Worm (Caenorhabditis elegans) whole organism, mixed stage, embryonic: ENCODE results near the gene srd-50.

ENCODE experiments used
- blmp-1 ChIP-seq: fragments of 150-350 bp; optimal IDR thresholded peaks from 2 replicates; lab custom pipeline; 2014; ENCODE audit warnings: missing biosample characterization, missing genetic modification characterization
- ceh-43 ChIP-seq: fragments of 200-800 bp; sonication (Bioruptor generic); optimal IDR thresholded peaks from 2 replicates; lab custom pipeline; 2018; ENCODE audit warnings: mild to moderate bottlenecking, missing genetic modification characterization, moderate library complexity, missing compliant biosample characterization
- elt-3 ChIP-seq: fragments of 150-350 bp; optimal IDR thresholded peaks from 2 replicates; lab custom pipeline; 2014; ENCODE audit warnings: missing biosample characterization, missing genetic modification characterization
- lsy-2 ChIP-seq: fragments of 150-350 bp; optimal IDR thresholded peaks from 2 replicates; lab custom pipeline; 2014; ENCODE audit warnings: missing biosample characterization, missing genetic modification characterization
- mep-1 ChIP-seq: fragments of 150-350 bp; optimal IDR thresholded peaks from 2 replicates; lab custom pipeline; 2017; ENCODE audit warnings: missing biosample characterization, missing genetic modification reagents, missing genetic modification characterization, inconsistent platforms
- nhr-12 ChIP-seq: fragments of 150-350 bp; optimal IDR thresholded peaks from 2 replicates; lab custom pipeline; 2014; ENCODE audit warnings: missing biosample characterization, missing genetic modification characterization
- nhr-237 ChIP-seq: fragments of 150-350 bp; optimal IDR thresholded peaks from 2 replicates; lab custom pipeline; 2014; ENCODE audit warnings: missing biosample characterization, missing genetic modification characterization
- nhr-28 ChIP-seq: fragments of 150-350 bp; optimal IDR thresholded peaks from 2 replicates; lab custom pipeline; 2014; ENCODE audit warnings: missing biosample characterization, missing genetic modification characterization
- pha-4 ChIP-seq: fragments of 150-350 bp; optimal IDR thresholded peaks from 2 replicates; lab custom pipeline; 2018; ENCODE audit warnings: missing biosample characterization, missing genetic modification reagents, missing genetic modification characterization
- snpc-4 ChIP-seq: fragments of 150-350 bp; optimal IDR thresholded peaks from 2 replicates; lab custom pipeline; 2014; ENCODE audit warnings: missing biosample characterization, missing genetic modification characterization
- sptf-1 ChIP-seq: sonication (generic microtip); optimal IDR thresholded peaks from 2 replicates; lab custom pipeline; 2017; ENCODE audit warnings: mild to moderate bottlenecking, missing genetic modification characterization, moderate library complexity, missing compliant biosample characterization
- tbx-8 ChIP-seq: fragments of 200-800 bp; sonication (Bioruptor generic); optimal IDR thresholded peaks from 2 replicates; lab custom pipeline; 2018; ENCODE audit warnings: mild to moderate bottlenecking, missing genetic modification characterization, moderate library complexity, missing compliant biosample characterization
- unc-62 ChIP-seq: fragments of 150-350 bp; optimal IDR thresholded peaks from 2 replicates; lab custom pipeline; 2014; ENCODE audit warnings: missing biosample characterization, missing genetic modification reagents, missing genetic modification characterization
- ztf-11 ChIP-seq: fragments of 150-350 bp; optimal IDR thresholded peaks from 2 replicates; lab custom pipeline; 2014; ENCODE audit warnings: missing biosample characterization, missing genetic modification characterization

ce11 chrX:13518861-13519713 is 37.5 kb upstream of the srd-50 start, which contains the start of the genes cdk-4 and F18H3.1:
- TF ChIP-seq unc-62 (GFP tag; lab: Kevin White, UChicago) (peak; percentile 72), tbx-8 (no peak), lsy-2 (tag; lab: Kevin White, UChicago) (peak; percentile 39), ztf-11 (no peak), sptf-1 (tag; lab: Kevin White, UChicago) (peak; percentile 64), nhr-12 (tag; lab: Kevin White, UChicago) (no peak), nhr-237 (no peak), ceh-43 (GFP tag; lab: Kevin White, UChicago) (no peak), nhr-28 (tag; lab: Kevin White, UChicago) (no peak), mep-1 (tag; lab: Kevin White, UChicago) (peak; percentile 71), pha-4 (tag; lab: Kevin White, UChicago) (peak; percentile 38), snpc-4 (no peak), elt-3 (no peak), blmp-1 (tag; lab: Kevin White, UChicago) (no peak)
